Worm (Caenorhabditis elegans): ENCODE data around the gene clec-190.
"Not testable (repeated sequence)": the region's sequence is repeated elsewhere in the genome, so short reads cannot be mapped to it uniquely, and the experiment has no call there.

DNA sequence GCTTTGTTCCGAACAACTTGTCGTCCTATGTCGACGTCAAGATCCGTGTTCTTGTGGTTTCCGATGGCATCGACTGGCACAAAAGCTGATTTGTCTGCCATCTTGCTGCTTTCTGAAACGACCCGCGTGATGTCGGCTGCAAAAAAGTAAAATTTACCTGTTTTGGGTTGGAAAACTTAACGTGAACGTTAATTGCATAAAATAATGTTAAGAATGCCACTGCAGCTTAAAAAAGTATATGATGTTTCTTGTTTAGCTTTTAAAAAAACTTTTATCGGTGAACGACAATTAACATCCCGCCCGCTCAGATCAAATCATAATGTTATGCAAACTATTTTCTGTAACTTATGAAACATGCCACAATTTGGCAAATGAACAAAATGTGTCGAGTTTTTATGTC, 8.0 kb upstream of the clec-190 start, which contains the start of gene M199.8:
- not testable (repeated sequence) for TF ChIP-seq snpc-4 (tag; optimal IDR thresholded peaks at IDR 0.05); elt-3 (tag; optimal IDR thresholded peaks at IDR 0.05); lsy-2 (tag; optimal IDR thresholded peaks at IDR 0.05); lin-32 (GFP tag; optimal IDR thresholded peaks at IDR 0.05)

All from whole organism, mixed stage, embryonic.